Comparison of ENCODE assay signal across 4 fruit fly cellular contexts in the genomic region with DNA sequence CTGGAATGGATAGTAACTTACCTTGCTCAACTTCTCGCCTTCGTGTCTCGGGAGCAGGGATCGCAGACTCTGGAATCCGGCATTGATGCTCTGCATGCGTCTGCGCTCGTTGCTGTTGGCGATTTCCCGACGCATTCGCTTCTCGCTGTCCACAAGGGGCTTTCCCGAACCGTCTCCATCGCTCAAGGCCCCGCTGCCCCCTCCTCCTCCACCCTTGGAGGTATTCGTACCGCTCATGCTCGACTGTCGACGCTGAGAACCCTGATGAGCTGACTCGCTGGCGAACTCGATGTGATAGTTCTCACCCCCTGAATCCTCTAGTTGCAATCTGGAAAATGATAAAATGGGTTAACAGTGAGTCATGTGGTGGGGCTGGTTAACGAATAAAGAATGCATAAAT.
TF ChIP-seq lines count a peak whose summit lies in the region.

No protein-coding gene starts in this region.

- no peak for TF ChIP-seq CTCF in whole organism, embryonic (GFP tag; optimal IDR thresholded peaks at IDR 0.05; lab: Kevin White, UChicago)

TF ChIP-seq in whole organism, embryonic, 481 proteins besides CTCF, POLR2A, EP300 and RAD21 (continues in another document):
- TF ChIP-seq CoRest (tag; optimal IDR thresholded peaks at IDR 0.05; lab: Kevin White, UChicago) (no peak), fd3F (GFP tag; optimal IDR thresholded peaks at IDR 0.05; lab: Kevin White, UChicago) (no peak), CG2116 (GFP tag; optimal IDR thresholded peaks at IDR 0.05; lab: Kevin White, UChicago) (no peak), gt (GFP tag; IDR thresholded peaks at IDR 0.05; lab: Robert Waterston, UW) (no peak), C15 (GFP tag; IDR thresholded peaks at IDR 0.05; lab: Robert Waterston, UW) (no peak), CG8388 (GFP tag; optimal IDR thresholded peaks at IDR 0.05; lab: Kevin White, UChicago) (no peak), knrl (GFP tag; IDR thresholded peaks at IDR 0.05; lab: Robert Waterston, UW; ENCODE audit: partially characterized antibody) (no peak), CG6175 (GFP tag; IDR thresholded peaks at IDR 0.05; lab: Robert Waterston, UW) (no peak), CG31388 (GFP tag; optimal IDR thresholded peaks at IDR 0.05; lab: Kevin White, UChicago) (no peak), maf-S (GFP tag; optimal IDR thresholded peaks at IDR 0.05; lab: Kevin White, UChicago) (no peak), CG14014 (GFP tag; IDR thresholded peaks at IDR 0.05; lab: Robert Waterston, UW) (no peak), Gsc (GFP tag; IDR thresholded peaks at IDR 0.05; lab: Robert Waterston, UW) (no peak), bigmax (GFP tag; optimal IDR thresholded peaks at IDR 0.05; lab: Kevin White, UChicago) (no peak), onecut (GFP tag; IDR thresholded peaks at IDR 0.05; lab: Robert Waterston, UW) (no peak), ftz-f1 (GFP tag; optimal IDR thresholded peaks at IDR 0.05; lab: Kevin White, UChicago) (no peak), slou (GFP tag; optimal IDR thresholded peaks at IDR 0.05; lab: Kevin White, UChicago) (no peak), CG18011 (GFP tag; optimal IDR thresholded peaks at IDR 0.05; lab: Kevin White, UChicago) (no peak), scrt (GFP tag; optimal IDR thresholded peaks at IDR 0.05; lab: Kevin White, UChicago) (no peak), Hand (GFP tag; optimal IDR thresholded peaks at IDR 0.05; lab: Kevin White, UChicago) (no peak), ash1 (GFP tag; optimal IDR thresholded peaks at IDR 0.05; lab: Kevin White, UChicago) (no peak), ato (GFP tag; IDR thresholded peaks at IDR 0.05; lab: Robert Waterston, UW; ENCODE audit: partially characterized antibody) (no peak), nerfin-1 (tag; optimal IDR thresholded peaks at IDR 0.05; lab: Kevin White, UChicago) (no peak), CG8478 (optimal IDR thresholded peaks at IDR 0.05; lab: Kevin White, UChicago) (no peak)

TF ChIP-seq in whole organism, prepupa, 60 proteins besides CTCF, POLR2A, EP300 and RAD21:
- no peak for TF ChIP-seq CG6792 (GFP tag; optimal IDR thresholded peaks at IDR 0.05; lab: Kevin White, UChicago)
- TF ChIP-seq Eip78C (GFP tag; lab: Kevin White, UChicago) = peak; percentile 45

TF ChIP-seq in whole organism, pupa, 21 proteins besides CTCF, POLR2A, EP300 and RAD21:
- peak; percentile 80 for TF ChIP-seq CG13204 (GFP tag; optimal IDR thresholded peaks at IDR 0.05; lab: Kevin White, UChicago)
- no peak for TF ChIP-seq CG34367 (tag; optimal IDR thresholded peaks at IDR 0.05; lab: Kevin White, UChicago)
- TF ChIP-seq CG9948 (tag; optimal IDR thresholded peaks at IDR 0.05; lab: Kevin White, UChicago) = no peak
- TF ChIP-seq CG4496 (GFP tag; IDR thresholded peaks at IDR 0.05; lab: Robert Waterston, UW) = 0 out of 3 replicates have a peak, but pooled peaks have one; percentile 39
TF ChIP-seq in whole organism, pupa: peak in this region for 2.

TF ChIP-seq in whole organism, wandering third instar larva, 38 proteins besides CTCF, POLR2A, EP300 and RAD21:
- TF ChIP-seq Rel (GFP tag; optimal IDR thresholded peaks at IDR 0.05; lab: Kevin White, UChicago) = no peak
- peak; percentile 82 for TF ChIP-seq Rel (tag; optimal IDR thresholded peaks at IDR 0.05; lab: Kevin White, UChicago)
- TF ChIP-seq usp (GFP tag; optimal IDR thresholded peaks at IDR 0.05; lab: Kevin White, UChicago) = no peak
